Worm (Caenorhabditis elegans) whole organism, L2 larva: ENCODE measurements around the gene srab-26.

Experiments used
- C34F6.9 ChIP-seq: fragments of 150-350 bp; optimal IDR thresholded peaks from 2 replicates; lab custom pipeline; 2014; ENCODE audit warnings: missing biosample characterization, missing genetic modification characterization
- F13H6.1 ChIP-seq: sonication (generic microtip); optimal IDR thresholded peaks from 2 replicates; lab custom pipeline; 2016; ENCODE audit warnings: missing genetic modification characterization, missing compliant biosample characterization
- R02D3.7 ChIP-seq: fragments of 150-350 bp; optimal IDR thresholded peaks from 2 replicates; lab custom pipeline; 2014; ENCODE audit warnings: missing biosample characterization, missing genetic modification characterization
- Y55F3AM.14 ChIP-seq: fragments of 200-800 bp; sonication (Bioruptor generic); optimal IDR thresholded peaks from 2 replicates; lab custom pipeline; 2018; ENCODE audit warnings: mild to moderate bottlenecking, missing genetic modification characterization, missing compliant biosample characterization
- ZK546.5 ChIP-seq: sonication (generic microtip); optimal IDR thresholded peaks from 2 replicates; lab custom pipeline; 2017; ENCODE audit warnings: missing biosample characterization, missing genetic modification characterization
- alr-1 ChIP-seq: fragments of 150-350 bp; optimal IDR thresholded peaks from 2 replicates; lab custom pipeline; 2014; ENCODE audit warnings: missing biosample characterization, missing genetic modification characterization
- blmp-1 ChIP-seq: sonication (generic microtip); optimal IDR thresholded peaks from 2 replicates; lab custom pipeline; 2017; ENCODE audit warnings: missing genetic modification characterization, mild to moderate bottlenecking, missing compliant biosample characterization, antibody characterized with exemption, moderate library complexity; ENCODE audit not compliant: insufficient read depth
- ceh-16 ChIP-seq: fragments of 150-350 bp; optimal IDR thresholded peaks from 2 replicates; lab custom pipeline; 2014; ENCODE audit warnings: missing biosample characterization, missing genetic modification characterization
- ceh-82 ChIP-seq: fragments of 150-350 bp; optimal IDR thresholded peaks from 2 replicates; lab custom pipeline; 2014; ENCODE audit warnings: missing biosample characterization, missing genetic modification characterization
- dmd-4 ChIP-seq: sonication (generic microtip); optimal IDR thresholded peaks from 2 replicates; lab custom pipeline; 2017; ENCODE audit warnings: missing biosample characterization, missing genetic modification characterization
- egl-27 ChIP-seq: sonication (generic microtip); optimal IDR thresholded peaks from 3 replicates; lab custom pipeline; 2017; ENCODE audit warnings: missing biosample characterization, missing genetic modification reagents, missing genetic modification characterization
- elt-1 ChIP-seq: fragments of 150-350 bp; optimal IDR thresholded peaks from 2 replicates; lab custom pipeline; 2014; ENCODE audit warnings: missing biosample characterization, missing genetic modification characterization
- elt-3 ChIP-seq: sonication (generic microtip); optimal IDR thresholded peaks from 2 replicates; lab custom pipeline; 2017; ENCODE audit warnings: missing biosample characterization, missing genetic modification characterization
- fos-1 ChIP-seq: fragments of 150-350 bp; optimal IDR thresholded peaks from 2 replicates; lab custom pipeline; 2014; ENCODE audit warnings: missing biosample characterization, missing genetic modification characterization
- lin-13 ChIP-seq: fragments of 150-350 bp; optimal IDR thresholded peaks from 2 replicates; lab custom pipeline; 2014; ENCODE audit warnings: missing biosample characterization, missing genetic modification reagents, missing genetic modification characterization
- nhr-10 ChIP-seq: sonication (generic microtip); optimal IDR thresholded peaks from 2 replicates; lab custom pipeline; 2017; ENCODE audit warnings: missing biosample characterization, missing genetic modification characterization
- nhr-12 ChIP-seq: fragments of 150-350 bp; optimal IDR thresholded peaks from 2 replicates; lab custom pipeline; 2014; ENCODE audit warnings: missing biosample characterization, missing genetic modification characterization
- nhr-21 ChIP-seq: fragments of 150-350 bp; optimal IDR thresholded peaks from 2 replicates; lab custom pipeline; 2014; ENCODE audit warnings: missing biosample characterization, missing genetic modification characterization
- nhr-237 ChIP-seq: fragments of 150-350 bp; optimal IDR thresholded peaks from 2 replicates; lab custom pipeline; 2014; ENCODE audit warnings: missing biosample characterization, missing genetic modification characterization
- sem-4 ChIP-seq: fragments of 150-350 bp; optimal IDR thresholded peaks from 2 replicates; lab custom pipeline; 2014; ENCODE audit warnings: missing biosample characterization, missing genetic modification reagents, missing genetic modification characterization
- sma-3 ChIP-seq: sonication (generic microtip); optimal IDR thresholded peaks from 2 replicates; lab custom pipeline; 2016; ENCODE audit warnings: missing genetic modification reagents, missing genetic modification characterization, missing compliant biosample characterization
- sma-9 ChIP-seq, 2 experiments: fragments of 150-350 bp in 1 of 2; sonication (generic microtip) in 1 of 2; optimal IDR thresholded peaks; 2 replicates each; lab custom pipeline; 2014 to 2016; ENCODE audit warnings: missing genetic modification characterization in 2 of 2, mild to moderate bottlenecking in 1 of 2, missing biosample characterization in 1 of 2, missing compliant biosample characterization in 1 of 2, missing genetic modification reagents in 1 of 2, moderate library complexity in 1 of 2
- unc-39 ChIP-seq: fragments of 150-350 bp; optimal IDR thresholded peaks from 2 replicates; lab custom pipeline; 2014; ENCODE audit warnings: missing biosample characterization, missing genetic modification characterization
- unc-62 ChIP-seq: fragments of 150-350 bp; optimal IDR thresholded peaks from 2 replicates; lab custom pipeline; 2014; ENCODE audit warnings: missing biosample characterization, missing genetic modification reagents, missing genetic modification characterization
- ztf-1 ChIP-seq: fragments of 200-800 bp; sonication (Bioruptor generic); conservative IDR thresholded peaks from 2 replicates; pipeline ENCODE4 v1.3.6; 2022; ENCODE audit warnings: missing genetic modification characterization, missing compliant biosample characterization
- ztf-11 ChIP-seq: sonication (generic microtip); optimal IDR thresholded peaks from 2 replicates; lab custom pipeline; 2017; ENCODE audit warnings: missing biosample characterization, missing genetic modification characterization
- ztf-4 ChIP-seq: fragments of 150-350 bp; optimal IDR thresholded peaks from 2 replicates; lab custom pipeline; 2014; ENCODE audit warnings: missing biosample characterization, missing genetic modification characterization

srab-26 gene

DNA sequence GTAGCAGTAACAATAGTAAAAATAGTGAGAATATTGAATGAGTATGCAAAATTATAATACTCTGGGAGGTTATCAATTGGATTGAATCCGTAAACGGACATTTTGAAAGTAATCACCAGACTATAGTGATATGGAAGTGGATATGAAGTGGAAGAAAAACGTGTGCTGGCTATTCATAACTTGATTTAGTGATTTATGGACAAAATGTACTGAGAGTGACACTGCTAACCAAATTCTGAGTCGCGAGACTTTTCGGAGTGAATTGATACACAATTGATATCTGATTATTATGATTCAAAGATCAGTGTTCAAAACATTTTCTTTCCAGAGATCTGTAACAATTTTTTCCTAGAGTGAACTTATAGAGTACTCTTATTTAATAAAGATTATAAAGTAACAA lies 43.4 kb downstream of the srab-26 start, which contains the start of gene sru-38:
TSS of gene sru-38 (minus strand) at position 101 of the 400 bp plus-strand sequence.
- TF ChIP-seq ztf-11 (tag; lab: Kevin White, UChicago) (no peak), unc-62 (GFP tag; lab: Kevin White, UChicago) (no peak), ZK546.5 (no peak), nhr-237 (no peak), R02D3.7 (no peak), sma-9 (GFP tag; optimal IDR thresholded peaks at IDR 0.05; lab: Kevin White, UChicago) (no peak), sma-9 (tag; optimal IDR thresholded peaks at IDR 0.05; lab: Kevin White, UChicago) (no peak), F13H6.1 (tag; lab: Kevin White, UChicago) (no peak), elt-1 (tag; lab: Kevin White, UChicago) (no peak), C34F6.9 (no peak), Y55F3AM.14 (GFP tag; lab: Kevin White, UChicago) (no peak), lin-13 (no peak), ceh-16 (tag; lab: Kevin White, UChicago) (no peak), elt-3 (tag; lab: Kevin White, UChicago) (no peak), unc-39 (no peak), ceh-82 (tag; lab: Kevin White, UChicago) (no peak), fos-1 (tag; lab: Kevin White, UChicago) (no peak)
- TF ChIP-seq, all 48 proteins: peak for 0

DNA sequence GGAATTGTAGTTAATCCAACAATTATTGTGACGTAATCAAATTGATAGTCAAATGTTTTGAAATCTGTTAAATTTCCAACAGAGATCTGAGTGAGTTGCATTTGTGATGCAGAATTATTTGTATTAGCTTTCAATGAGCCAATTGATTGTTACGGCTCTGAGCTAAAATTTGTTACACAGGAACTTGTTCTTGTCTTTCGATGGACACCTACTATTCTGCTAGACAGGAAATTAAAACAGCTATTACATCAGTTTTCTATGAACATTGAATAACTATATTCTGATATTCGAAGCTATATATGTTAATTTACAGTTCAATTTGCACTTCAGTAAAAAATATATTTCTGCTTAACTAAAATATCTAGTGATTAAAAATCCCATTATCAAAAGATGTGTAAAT lies 45.4 kb downstream of the srab-26 start, which contains the start of gene sru-40:
TSS of gene sru-40 (minus strand) at position 101 of the 400 bp plus-strand sequence.
- TF ChIP-seq ztf-1 (no peak), blmp-1 (tag; lab: Kevin White, UChicago) (no peak), sma-3 (GFP tag; lab: Kevin White, UChicago) (no peak), egl-27 (tag; lab: Kevin White, UChicago) (no peak), nhr-21 (tag; lab: Kevin White, UChicago) (no peak), ztf-4 (tag; lab: Kevin White, UChicago) (no peak), nhr-10 (tag; lab: Kevin White, UChicago) (no peak), nhr-12 (tag; lab: Kevin White, UChicago) (no peak), alr-1 (tag; lab: Kevin White, UChicago) (no peak), sem-4 (no peak), elt-3 (tag; lab: Kevin White, UChicago) (no peak), R02D3.7 (no peak), dmd-4 (tag; lab: Kevin White, UChicago) (no peak), unc-62 (GFP tag; lab: Kevin White, UChicago) (no peak)
